Fruit fly (Drosophila melanogaster): Measurements from ENCODE around the gene Gr64c.

Gene Gr64c

dm6 chr3L:4040247-4040925, 12.0 kb downstream of the Gr64c start, which contains the start of the genes CG11593 and Rcd5 (continued):
- TF ChIP-seq gem (tag; optimal IDR thresholded peaks at IDR 0.05): no peak
- no peak; the same call in 2 of the 3 replicates for TF ChIP-seq CG11695 (GFP tag; IDR thresholded peaks at IDR 0.05)
- peak; percentile 92 for TF ChIP-seq YL-1 (GFP tag; optimal IDR thresholded peaks at IDR 0.05)
- no peak for TF ChIP-seq her (GFP tag; optimal IDR thresholded peaks at IDR 0.05)
- TF ChIP-seq CG11456 (GFP tag; IDR thresholded peaks at IDR 0.05): peak; percentile 86
- TF ChIP-seq CG13123 (GFP tag; optimal IDR thresholded peaks at IDR 0.05): peak; percentile 25
- TF ChIP-seq CG9932 (GFP tag; IDR thresholded peaks at IDR 0.05): peak; percentile 92
- peak; percentile 52; the same call in 1 of the 2 replicates for TF ChIP-seq CG10321 (GFP tag; IDR thresholded peaks at IDR 0.05)
- TF ChIP-seq CG12744 (GFP tag; optimal IDR thresholded peaks at IDR 0.05): no peak
- peak; percentile 57 for TF ChIP-seq CG18764 (GFP tag; optimal IDR thresholded peaks at IDR 0.05)
- peak; percentile 87 for TF ChIP-seq CG32532 (GFP tag; IDR thresholded peaks at IDR 0.05)
- no peak for TF ChIP-seq CG11398 (GFP tag; optimal IDR thresholded peaks at IDR 0.05)
- TF ChIP-seq Ada2b (GFP tag; IDR thresholded peaks at IDR 0.05): peak; percentile 73
- peak; percentile 61 for TF ChIP-seq CG8924 (tag; optimal IDR thresholded peaks at IDR 0.05)
- TF ChIP-seq sens-2 (GFP tag; IDR thresholded peaks at IDR 0.05): no peak
- TF ChIP-seq sug (tag; optimal IDR thresholded peaks at IDR 0.05): no peak
- peak; percentile 72 for TF ChIP-seq H2.0 (GFP tag; IDR thresholded peaks at IDR 0.05)
- TF ChIP-seq vnd (GFP tag; IDR thresholded peaks at IDR 0.05; ENCODE audit: partially characterized antibody): no peak
- TF ChIP-seq pb (GFP tag; optimal IDR thresholded peaks at IDR 0.05): no peak
- TF ChIP-seq scrt (GFP tag; optimal IDR thresholded peaks at IDR 0.05): no peak
- no peak for TF ChIP-seq disco-r (GFP tag; optimal IDR thresholded peaks at IDR 0.05)
- TF ChIP-seq z (GFP tag; IDR thresholded peaks at IDR 0.05): no peak
- peak; percentile 9 for TF ChIP-seq slp2 (GFP tag; optimal IDR thresholded peaks at IDR 0.05)
- peak; percentile 83 for TF ChIP-seq E2f1 (GFP tag; IDR thresholded peaks at IDR 0.05)
- TF ChIP-seq CG8388 (GFP tag; optimal IDR thresholded peaks at IDR 0.05): peak; percentile 55
- peak; percentile 61 for TF ChIP-seq Sin3A (optimal IDR thresholded peaks at IDR 0.05)
- peak; percentile 48 for TF ChIP-seq CG16815 (GFP tag; optimal IDR thresholded peaks at IDR 0.05)
- TF ChIP-seq CG5245 (GFP tag; optimal IDR thresholded peaks at IDR 0.05): peak; percentile 24
- peak; percentile 72 for TF ChIP-seq CG1602 (GFP tag; optimal IDR thresholded peaks at IDR 0.05)
- TF ChIP-seq CG1233 (GFP tag; optimal IDR thresholded peaks at IDR 0.05): peak; percentile 8
- TF ChIP-seq CG15073 (GFP tag; optimal IDR thresholded peaks at IDR 0.05): no peak
- no peak for TF ChIP-seq zen2 (GFP tag; IDR thresholded peaks at IDR 0.05; ENCODE audit: partially characterized antibody)
- no peak for TF ChIP-seq exex (tag; optimal IDR thresholded peaks at IDR 0.05)
- no peak for TF ChIP-seq CG12155 (GFP tag; optimal IDR thresholded peaks at IDR 0.05)
- peak; percentile 68 for TF ChIP-seq Oaz (GFP tag; IDR thresholded peaks at IDR 0.05)
- TF ChIP-seq Dek (tag; optimal IDR thresholded peaks at IDR 0.05): no peak
- no peak for TF ChIP-seq CG18262 (tag; optimal IDR thresholded peaks at IDR 0.05)
- TF ChIP-seq CG11560 (tag; IDR thresholded peaks at IDR 0.05): peak; percentile 77; the same call in 2 of the 3 replicates
- TF ChIP-seq h (optimal IDR thresholded peaks at IDR 0.05): no peak
- no peak for TF ChIP-seq br (optimal IDR thresholded peaks at IDR 0.05)
- peak; percentile 32 to 79 for TF ChIP-seq dpn (GFP tag; optimal IDR thresholded peaks at IDR 0.05)
- no peak for TF ChIP-seq CG42726 (GFP tag; IDR thresholded peaks at IDR 0.05; ENCODE audit: partially characterized antibody)
- peak; percentile 76 for TF ChIP-seq HLH3B (GFP tag; IDR thresholded peaks at IDR 0.05)
- peak; percentile 48 for TF ChIP-seq CG10979 (tag; optimal IDR thresholded peaks at IDR 0.05)
- TF ChIP-seq CG2116 (GFP tag; optimal IDR thresholded peaks at IDR 0.05): peak; percentile 70
- TF ChIP-seq phol (tag; optimal IDR thresholded peaks at IDR 0.05): peak; percentile 87
- no peak for TF ChIP-seq BtbVII (GFP tag; optimal IDR thresholded peaks at IDR 0.05)
- peak; percentile 45; the same call in 1 of the 3 replicates for TF ChIP-seq HLH4C (GFP tag; IDR thresholded peaks at IDR 0.05; ENCODE audit: partially characterized antibody)
- peak; percentile 44 for TF ChIP-seq BEAF-32 (GFP tag; optimal IDR thresholded peaks at IDR 0.05)
- no peak for TF ChIP-seq D19B (GFP tag; optimal IDR thresholded peaks at IDR 0.05)
- no peak for TF ChIP-seq CG6765 (GFP tag; optimal IDR thresholded peaks at IDR 0.05)

All from whole organism, embryonic.